Fruit fly (Drosophila melanogaster) whole organism, embryonic: ENCODE results near the gene Karybeta3.

Source experiments
- Atf3 ChIP-seq: fragments of 200-800 bp; sonication (Bioruptor generic); optimal IDR thresholded peaks from 3 replicates; lab custom pipeline; 2016; ENCODE audit warnings: missing biosample characterization, missing genetic modification characterization
- Deaf1 ChIP-seq: fragments of 200-800 bp; optimal IDR thresholded peaks from 3 replicates; lab custom pipeline; 2019; ENCODE audit warnings: missing biosample characterization, mild to moderate bottlenecking, missing genetic modification characterization, moderate library complexity
- az2 ChIP-seq: fragments of 200-800 bp; sonication (Bioruptor generic); optimal IDR thresholded peaks from 3 replicates; lab custom pipeline; 2016; ENCODE audit warnings: missing biosample characterization, missing genetic modification characterization
- fd102C ChIP-seq: fragments of 200-800 bp; sonication (Bioruptor generic); optimal IDR thresholded peaks from 2 replicates; lab custom pipeline; 2018; ENCODE audit warnings: missing biosample characterization, mild to moderate bottlenecking, missing genetic modification characterization, moderate library complexity
- h ChIP-seq: fragments of >200 bp; optimal IDR thresholded peaks from 2 replicates; lab custom pipeline; 2017
- lbe ChIP-seq: fragments of 200-800 bp; sonication (Bioruptor generic); optimal IDR thresholded peaks from 2 replicates; lab custom pipeline; 2016; ENCODE audit warnings: missing biosample characterization, mild to moderate bottlenecking, missing genetic modification characterization

DNA sequence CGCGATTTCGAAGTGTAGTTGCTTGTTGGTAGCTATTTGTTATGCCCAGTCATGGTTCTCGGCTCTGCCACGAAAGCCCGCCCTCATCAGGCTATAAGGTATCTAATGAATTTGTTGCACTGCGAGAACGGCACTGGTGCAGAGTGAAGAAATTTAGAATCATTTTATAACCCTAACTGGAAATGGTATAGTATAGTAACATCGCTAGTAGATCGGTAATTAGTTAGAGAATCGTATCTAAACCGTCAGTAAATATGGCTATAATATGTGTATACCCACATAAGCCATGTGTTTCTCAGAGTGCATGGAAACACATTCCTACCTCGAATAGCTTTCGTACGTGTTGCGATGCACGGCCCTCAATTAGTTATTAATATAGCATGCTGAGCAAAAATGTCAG is 38.2 kb downstream of the Karybeta3 start:
- no peak for TF ChIP-seq fd102C (GFP tag; lab: Kevin White, UChicago)
- no peak for TF ChIP-seq h (lab: Kevin White, UChicago)
- TF ChIP-seq Atf3, result no peak
- TF ChIP-seq Deaf1, result no peak
- TF ChIP-seq az2 (GFP tag; lab: Kevin White, UChicago), result no peak
- TF ChIP-seq lbe, result no peak
